Fruit fly (Drosophila melanogaster) whole organism, embryonic: ENCODE data around the gene mRpL12.

Experiments
- Bdp1 ChIP-seq: fragments of 200-800 bp; sonication (Bioruptor generic); optimal IDR thresholded peaks from 3 replicates; lab custom pipeline; 2016; ENCODE audit warnings: missing biosample characterization, missing genetic modification characterization
- CG10321 ChIP-seq: fragments of 200-800 bp; sonication (Bioruptor generic); IDR thresholded peaks from 2 replicates; pipeline ENCODE4 v1.3.6; 2022; ENCODE audit warnings: missing biosample characterization, missing genetic modification characterization
- CG12659 ChIP-seq: fragments of 200-800 bp; sonication (Bioruptor generic); optimal IDR thresholded peaks from 3 replicates; lab custom pipeline; 2017; ENCODE audit warnings: mild to moderate bottlenecking, missing biosample characterization, missing genetic modification reagents, missing genetic modification characterization
- CG14710 ChIP-seq: fragments of 200-800 bp; sonication (Bioruptor generic); optimal IDR thresholded peaks from 3 replicates; lab custom pipeline; 2019; ENCODE audit warnings: missing biosample characterization, mild to moderate bottlenecking, missing genetic modification characterization, moderate library complexity
- CG17612 ChIP-seq: fragments of 200-800 bp; sonication (Bioruptor generic); IDR thresholded peaks from 2 replicates; pipeline ENCODE4 v1.3.6; 2022; ENCODE audit warnings: missing biosample characterization, missing genetic modification characterization
- CG1792 ChIP-seq: fragments of 200-800 bp; sonication (Bioruptor generic); optimal IDR thresholded peaks from 2 replicates; lab custom pipeline; 2016; ENCODE audit warnings: missing biosample characterization, missing genetic modification characterization
- CG18476 ChIP-seq: fragments of 200-800 bp; sonication (Bioruptor generic); optimal IDR thresholded peaks from 2 replicates; lab custom pipeline; 2016; ENCODE audit warnings: missing biosample characterization, mild to moderate bottlenecking, missing genetic modification characterization
- CG2875 ChIP-seq: fragments of 200-800 bp; sonication (Bioruptor generic); optimal IDR thresholded peaks from 2 replicates; lab custom pipeline; 2017; ENCODE audit warnings: missing biosample characterization, mild to moderate bottlenecking, missing genetic modification characterization, missing genetic modification reagents
- CG31388 ChIP-seq: fragments of 200-800 bp; sonication (Bioruptor generic); optimal IDR thresholded peaks from 2 replicates; lab custom pipeline; 2016; ENCODE audit warnings: missing biosample characterization, missing genetic modification characterization
- CG3281 ChIP-seq: fragments of 200-800 bp; sonication (Bioruptor generic); optimal IDR thresholded peaks from 3 replicates; lab custom pipeline; 2017; ENCODE audit warnings: missing biosample characterization, mild to moderate bottlenecking, missing genetic modification characterization
- CG3726 ChIP-seq: fragments of 200-800 bp; sonication (Bioruptor generic); IDR thresholded peaks from 3 replicates; pipeline ENCODE4, ENCODE4 v1.3.6; 2022; ENCODE audit warnings: missing biosample characterization, missing genetic modification characterization
- CG5180 ChIP-seq: fragments of 200-800 bp; sonication (Bioruptor generic); optimal IDR thresholded peaks from 3 replicates; lab custom pipeline; 2017; ENCODE audit warnings: missing biosample characterization, missing genetic modification characterization, mild to moderate bottlenecking, moderate library complexity, missing genetic modification reagents
- CG6765 ChIP-seq: fragments of 200-800 bp; sonication (Bioruptor generic); optimal IDR thresholded peaks from 3 replicates; lab custom pipeline; 2017; ENCODE audit warnings: missing biosample characterization, mild to moderate bottlenecking, missing genetic modification characterization
- CG7271 ChIP-seq: fragments of 200-800 bp; sonication (Bioruptor generic); optimal IDR thresholded peaks from 2 replicates; lab custom pipeline; 2018; ENCODE audit warnings: missing biosample characterization, mild to moderate bottlenecking, missing genetic modification characterization, moderate library complexity
- CG7928 ChIP-seq: fragments of 200-800 bp; sonication (Bioruptor generic); optimal IDR thresholded peaks from 2 replicates; lab custom pipeline; 2017; ENCODE audit warnings: missing biosample characterization, mild to moderate bottlenecking, missing genetic modification characterization
- CG8089 ChIP-seq: fragments of 200-800 bp; sonication (Bioruptor generic); optimal IDR thresholded peaks from 3 replicates; lab custom pipeline; 2016; ENCODE audit warnings: missing biosample characterization, missing genetic modification characterization
- CG9215 ChIP-seq: fragments of 200-800 bp; sonication (Bioruptor generic); IDR thresholded peaks from 2 replicates; pipeline ENCODE4 v1.3.6; 2022; ENCODE audit warnings: missing biosample characterization, missing genetic modification characterization
- CG9727 ChIP-seq: fragments of 200-800 bp; sonication (Bioruptor generic); optimal IDR thresholded peaks from 3 replicates; lab custom pipeline; 2017; ENCODE audit warnings: missing biosample characterization, mild to moderate bottlenecking, missing genetic modification characterization
- Deaf1 ChIP-seq: fragments of 200-800 bp; optimal IDR thresholded peaks from 3 replicates; lab custom pipeline; 2019; ENCODE audit warnings: missing biosample characterization, mild to moderate bottlenecking, missing genetic modification characterization, moderate library complexity
- Elba2 ChIP-seq: fragments of 200-800 bp; sonication (Bioruptor generic); optimal IDR thresholded peaks from 3 replicates; lab custom pipeline; 2016; ENCODE audit warnings: missing biosample characterization, missing genetic modification characterization
- Gsc ChIP-seq: fragments of 200-800 bp; sonication (Bioruptor generic); IDR thresholded peaks from 2 replicates; pipeline ENCODE4 v1.3.6; 2022; ENCODE audit warnings: missing biosample characterization, missing genetic modification characterization
- Hand ChIP-seq: fragments of 200-800 bp; sonication (Bioruptor generic); optimal IDR thresholded peaks from 2 replicates; lab custom pipeline; 2017; ENCODE audit warnings: mild to moderate bottlenecking, missing biosample characterization, missing genetic modification reagents, missing genetic modification characterization
- Trl ChIP-seq, 3 experiments: fragments of >200 bp in 2 of 3; fragments of 200-800 bp in 1 of 3; sonication (Bioruptor generic) in 1 of 3; optimal IDR thresholded peaks; 2 replicates in 1 of 3; 3 replicates in 2 of 3; lab custom pipeline; 2016 to 2017; ENCODE audit warnings: missing biosample characterization in 1 of 3, missing genetic modification characterization in 1 of 3
- ab ChIP-seq: fragments of 200-800 bp; sonication (Bioruptor generic); optimal IDR thresholded peaks from 2 replicates; lab custom pipeline; 2016; ENCODE audit warnings: missing biosample characterization, missing genetic modification characterization
- bab2 ChIP-seq: fragments of 200-800 bp; sonication (Bioruptor generic); optimal IDR thresholded peaks from 2 replicates; lab custom pipeline; 2016; ENCODE audit warnings: missing biosample characterization, missing genetic modification characterization
- cas ChIP-seq: fragments of 200-800 bp; sonication (Bioruptor generic); IDR thresholded peaks from 2 replicates; pipeline ENCODE4 v1.3.6; 2022; ENCODE audit warnings: missing biosample characterization, missing genetic modification characterization
- caup ChIP-seq: fragments of 200-800 bp; sonication (Bioruptor generic); optimal IDR thresholded peaks from 3 replicates; lab custom pipeline; 2017; ENCODE audit warnings: missing biosample characterization, mild to moderate bottlenecking, missing genetic modification characterization, moderate library complexity; ENCODE audit not compliant: severe bottlenecking
- chif ChIP-seq, 2 experiments: fragments of 200-800 bp; sonication (Bioruptor generic); optimal IDR thresholded peaks; 3 replicates each; lab custom pipeline; 2016; ENCODE audit warnings: missing biosample characterization in 2 of 2, missing genetic modification characterization in 2 of 2
- crol ChIP-seq: fragments of 200-800 bp; sonication (Bioruptor generic); IDR thresholded peaks from 2 replicates; pipeline ENCODE4 v1.3.6; 2022; ENCODE audit warnings: missing biosample characterization, missing genetic modification characterization
- crp ChIP-seq, 2 experiments: fragments of 200-800 bp; sonication (Bioruptor generic); optimal IDR thresholded peaks; 2 replicates in 1 of 2; 3 replicates in 1 of 2; lab custom pipeline; 2017; ENCODE audit warnings: missing biosample characterization in 2 of 2, missing genetic modification characterization in 2 of 2, mild to moderate bottlenecking in 1 of 2, moderate library complexity in 1 of 2
- da ChIP-seq: fragments of 200-800 bp; sonication (Bioruptor generic); optimal IDR thresholded peaks from 2 replicates; lab custom pipeline; 2016; ENCODE audit warnings: missing biosample characterization, missing genetic modification characterization
- ems ChIP-seq: fragments of 200-800 bp; sonication (Bioruptor generic); optimal IDR thresholded peaks from 3 replicates; lab custom pipeline; 2016; ENCODE audit warnings: missing biosample characterization, missing genetic modification characterization
- grau ChIP-seq: fragments of 200-800 bp; optimal IDR thresholded peaks from 3 replicates; lab custom pipeline; 2019; ENCODE audit warnings: missing biosample characterization, mild to moderate bottlenecking, missing genetic modification characterization, moderate library complexity
- gt ChIP-seq: fragments of 200-800 bp; sonication (Bioruptor generic); IDR thresholded peaks from 2 replicates; pipeline ENCODE4 v1.3.6; 2022; ENCODE audit warnings: missing biosample characterization, missing genetic modification characterization
- h ChIP-seq: fragments of >200 bp; optimal IDR thresholded peaks from 2 replicates; lab custom pipeline; 2017
- hkb ChIP-seq, 2 experiments: fragments of 200-800 bp in 1 of 2; fragments of >200 bp in 1 of 2; sonication (Bioruptor generic) in 1 of 2; IDR thresholded peaks in 1 of 2; optimal IDR thresholded peaks in 1 of 2; 2 replicates each; pipeline versions ENCODE4 v1.3.6 to Lab custom; 2017 to 2022; ENCODE audit warnings: missing biosample characterization in 1 of 2, missing genetic modification characterization in 1 of 2
- hth ChIP-seq: fragments of >200 bp; optimal IDR thresholded peaks from 2 replicates; lab custom pipeline; 2017; ENCODE audit warnings: inconsistent platforms
- insv ChIP-seq, 2 experiments: fragments of 200-800 bp; sonication (Bioruptor generic); optimal IDR thresholded peaks; 3 replicates each; lab custom pipeline; 2016 to 2018; ENCODE audit warnings: missing biosample characterization in 2 of 2, missing genetic modification characterization in 2 of 2
- lmd ChIP-seq: fragments of 200-800 bp; sonication (Bioruptor generic); IDR thresholded peaks from 2 replicates; pipeline ENCODE4 v1.3.6; 2022; ENCODE audit warnings: missing biosample characterization, missing genetic modification characterization
- nau ChIP-seq: fragments of 200-800 bp; sonication (Bioruptor generic); optimal IDR thresholded peaks from 3 replicates; lab custom pipeline; 2017; ENCODE audit warnings: missing biosample characterization, mild to moderate bottlenecking, missing genetic modification characterization, missing genetic modification reagents
- nerfin-2 ChIP-seq: fragments of 200-800 bp; sonication (Bioruptor generic); IDR thresholded peaks from 2 replicates; pipeline ENCODE4 v1.3.6; 2022; ENCODE audit warnings: missing biosample characterization, missing genetic modification characterization; ENCODE audit not compliant: partially characterized antibody
- org-1 ChIP-seq: fragments of 200-800 bp; sonication (Bioruptor generic); optimal IDR thresholded peaks from 2 replicates; lab custom pipeline; 2017; ENCODE audit warnings: missing biosample characterization, missing genetic modification characterization
- pita ChIP-seq: fragments of 200-800 bp; sonication (Bioruptor generic); optimal IDR thresholded peaks from 2 replicates; lab custom pipeline; 2017; ENCODE audit warnings: missing biosample characterization, mild to moderate bottlenecking, missing genetic modification characterization
- pros ChIP-seq: fragments of 200-800 bp; sonication (Bioruptor generic); optimal IDR thresholded peaks from 3 replicates; lab custom pipeline; 2019; ENCODE audit warnings: missing biosample characterization, mild to moderate bottlenecking, missing genetic modification characterization, moderate library complexity
- run ChIP-seq: fragments of 200-800 bp; sonication (Bioruptor generic); optimal IDR thresholded peaks from 3 replicates; lab custom pipeline; 2018; ENCODE audit warnings: missing biosample characterization, mild to moderate bottlenecking, missing genetic modification characterization
- twi ChIP-seq: fragments of 200-800 bp; optimal IDR thresholded peaks from 2 replicates; lab custom pipeline; 2019; ENCODE audit warnings: missing biosample characterization, mild to moderate bottlenecking, missing genetic modification characterization, moderate library complexity
- tx ChIP-seq: fragments of 200-800 bp; sonication (Bioruptor generic); optimal IDR thresholded peaks from 2 replicates; lab custom pipeline; 2016; ENCODE audit warnings: missing biosample characterization, missing genetic modification characterization
- wor ChIP-seq: fragments of 200-800 bp; sonication (Bioruptor generic); IDR thresholded peaks from 2 replicates; pipeline ENCODE4 v1.3.6; 2022; ENCODE audit warnings: missing biosample characterization, missing genetic modification characterization
- z ChIP-seq: fragments of 200-800 bp; sonication (Bioruptor generic); IDR thresholded peaks from 3 replicates; pipeline ENCODE4 v1.3.6; 2022; ENCODE audit warnings: missing biosample characterization, missing genetic modification characterization
- zen2 ChIP-seq: fragments of 200-800 bp; sonication (Bioruptor generic); IDR thresholded peaks from 3 replicates; pipeline ENCODE4 v1.3.6; 2022; ENCODE audit warnings: missing biosample characterization, missing genetic modification characterization; ENCODE audit not compliant: partially characterized antibody
- zfh1 ChIP-seq: fragments of 200-800 bp; sonication (Bioruptor generic); IDR thresholded peaks from 3 replicates; pipeline ENCODE4 v1.3.6; 2022; ENCODE audit warnings: missing biosample characterization, missing genetic modification characterization

The mRpL12 gene

DNA sequence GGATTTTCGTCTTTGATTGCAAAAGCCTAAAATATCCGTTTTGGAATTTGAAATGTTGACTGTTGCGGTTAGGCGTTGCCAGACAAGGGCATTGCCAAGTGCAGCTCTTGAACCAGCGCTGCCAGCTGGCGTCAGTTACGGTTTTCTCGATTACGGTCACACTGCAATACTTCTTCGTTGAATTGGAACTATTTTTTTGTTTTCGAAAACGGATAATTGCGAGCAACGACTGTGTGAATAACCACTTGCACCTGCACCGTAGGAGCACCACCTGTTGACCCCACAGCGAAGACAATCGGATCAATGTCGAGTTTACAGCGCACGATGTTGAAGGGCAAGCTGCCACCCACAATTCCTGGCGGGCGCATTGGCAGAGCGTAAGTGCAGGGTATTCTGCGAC is 30.0 kb downstream of the mRpL12 start, which contains the start of gene CG5068 (continued):
- TF ChIP-seq Hand (GFP tag; lab: Kevin White, UChicago) (no peak), chif (GFP tag; optimal IDR thresholded peaks at IDR 0.05; lab: Kevin White, UChicago) (no peak), CG18476 (GFP tag; lab: Kevin White, UChicago) (no peak), CG10321 (no peak), ems (GFP tag; lab: Kevin White, UChicago) (no peak), Trl (optimal IDR thresholded peaks at IDR 0.05; lab: Kevin White, UChicago) (no peak), Trl (GFP tag; optimal IDR thresholded peaks at IDR 0.05; lab: Kevin White, UChicago) (no peak), tx (GFP tag; lab: Kevin White, UChicago) (no peak), hth (no peak), ab (GFP tag; lab: Kevin White, UChicago) (no peak), Deaf1 (tag; lab: Kevin White, UChicago) (no peak), CG12659 (no peak), caup (GFP tag; lab: Kevin White, UChicago) (no peak), run (tag; lab: Kevin White, UChicago) (no peak), org-1 (GFP tag; lab: Kevin White, UChicago) (no peak), lmd (GFP tag; lab: Robert Waterston, UW) (no peak), h (lab: Kevin White, UChicago) (no peak), grau (tag; lab: Kevin White, UChicago) (no peak), crp (GFP tag; optimal IDR thresholded peaks at IDR 0.05; lab: Kevin White, UChicago) (peak in 1 of 2 experiments; percentile 71), CG1792 (no peak), zen2 (no peak), CG3281 (GFP tag; lab: Kevin White, UChicago) (no peak), Gsc (no peak), CG9215 (GFP tag; lab: Robert Waterston, UW) (peak; percentile 100), bab2 (GFP tag; lab: Kevin White, UChicago) (no peak), da (no peak), crol (GFP tag; lab: Robert Waterston, UW) (no peak), CG3726 (GFP tag; lab: Robert Waterston, UW) (no peak), nau (no peak), cas (GFP tag; lab: Robert Waterston, UW) (no peak), twi (tag; lab: Kevin White, UChicago) (no peak), Elba2 (no peak), CG14710 (tag; lab: Kevin White, UChicago) (peak; percentile 17), pros (GFP tag; lab: Kevin White, UChicago) (no peak), CG9727 (GFP tag; lab: Kevin White, UChicago) (no peak), CG8089 (no peak), Bdp1 (peak; percentile 0), gt (GFP tag; lab: Robert Waterston, UW) (no peak), insv (GFP tag; optimal IDR thresholded peaks at IDR 0.05; lab: Kevin White, UChicago) (no peak), CG17612 (GFP tag; lab: Robert Waterston, UW) (no peak), zfh1 (GFP tag; lab: Robert Waterston, UW) (no peak), CG31388 (GFP tag; lab: Kevin White, UChicago) (no peak), CG6765 (GFP tag; lab: Kevin White, UChicago) (no peak), CG2875 (no peak), CG5180 (GFP tag; lab: Kevin White, UChicago) (no peak), nerfin-2 (GFP tag; lab: Robert Waterston, UW) (no peak), wor (no peak), hkb (optimal IDR thresholded peaks at IDR 0.05; lab: Kevin White, UChicago) (no peak), hkb (GFP tag; IDR thresholded peaks at IDR 0.05; lab: Robert Waterston, UW) (no peak), CG7271 (tag; lab: Kevin White, UChicago) (no peak), z (GFP tag; lab: Robert Waterston, UW) (no peak), pita (no peak), CG7928 (GFP tag; lab: Kevin White, UChicago) (no peak)
